Fruit fly (Drosophila melanogaster): ENCODE data around the gene MME1.

Gene MME1

dm6 chr2L:7042150-7042811, 15.0 kb downstream of the MME1 start (continued):
- TF ChIP-seq gce (GFP tag; IDR thresholded peaks at IDR 0.05) (no peak; the same call in 2 of the 3 replicates), pzg (GFP tag; optimal IDR thresholded peaks at IDR 0.05) (peak; percentile 99), trh (GFP tag; optimal IDR thresholded peaks at IDR 0.05) (no peak), CG10431 (GFP tag; optimal IDR thresholded peaks at IDR 0.05) (no peak), Bteb2 (GFP tag; optimal IDR thresholded peaks at IDR 0.05) (no peak), Asciz (GFP tag; optimal IDR thresholded peaks at IDR 0.05) (peak; percentile 22), CG2875 (GFP tag; optimal IDR thresholded peaks at IDR 0.05) (no peak), CG10147 (GFP tag; optimal IDR thresholded peaks at IDR 0.05) (peak; percentile 31), D19B (GFP tag; optimal IDR thresholded peaks at IDR 0.05) (no peak), pan (optimal IDR thresholded peaks at IDR 0.05) (no peak), pan (GFP tag; optimal IDR thresholded peaks at IDR 0.05 in 1 of 2, IDR thresholded peaks at IDR 0.05 in 1 of 2) (peak in 1 of 2 experiments; percentile 23), mam (GFP tag; optimal IDR thresholded peaks at IDR 0.05) (peak; percentile 51), Poxn (GFP tag; IDR thresholded peaks at IDR 0.05) (no peak), Fer2 (tag; optimal IDR thresholded peaks at IDR 0.05) (no peak), fd64A (GFP tag; optimal IDR thresholded peaks at IDR 0.05) (no peak), Gsc (GFP tag; IDR thresholded peaks at IDR 0.05) (no peak), slbo (GFP tag; IDR thresholded peaks at IDR 0.05) (peak; percentile 75), Dek (tag; optimal IDR thresholded peaks at IDR 0.05) (peak; percentile 23), CG33213 (GFP tag; optimal IDR thresholded peaks at IDR 0.05) (peak; percentile 37), E2f1 (GFP tag; IDR thresholded peaks at IDR 0.05) (peak; percentile 6), Mrtf (GFP tag; IDR thresholded peaks at IDR 0.05) (peak; percentile 65; the same call in 2 of the 3 replicates), GATAe (GFP tag; conservative IDR thresholded peaks at IDR 0.05) (no peak), CG10267 (tag; optimal IDR thresholded peaks at IDR 0.05) (peak; percentile 97), CG12659 (GFP tag; optimal IDR thresholded peaks at IDR 0.05) (peak; percentile 93), stwl (tag; optimal IDR thresholded peaks at IDR 0.05) (peak; percentile 86), Taf1 (GFP tag; IDR thresholded peaks at IDR 0.05) (no peak), Dip3 (GFP tag; optimal IDR thresholded peaks at IDR 0.05) (no peak), CG11504 (tag; optimal IDR thresholded peaks at IDR 0.05) (peak; percentile 36), Abd-B (GFP tag; optimal IDR thresholded peaks at IDR 0.05) (no peak), vfl (GFP tag; optimal IDR thresholded peaks at IDR 0.05) (peak; percentile 34), crc (GFP tag; optimal IDR thresholded peaks at IDR 0.05) (no peak), Fer3 (tag; optimal IDR thresholded peaks at IDR 0.05) (no peak), Nf-YB (GFP tag; optimal IDR thresholded peaks at IDR 0.05) (peak; percentile 27), sima (GFP tag; optimal IDR thresholded peaks at IDR 0.05) (no peak), CG17612 (GFP tag; IDR thresholded peaks at IDR 0.05) (no peak), row (GFP tag; IDR thresholded peaks at IDR 0.05) (peak; percentile 70), CG9437 (GFP tag; optimal IDR thresholded peaks at IDR 0.05) (peak; percentile 84), CG2678 (tag; optimal IDR thresholded peaks at IDR 0.05) (peak; percentile 49), CG14667 (GFP tag; IDR thresholded peaks at IDR 0.05) (no peak), C15 (GFP tag; IDR thresholded peaks at IDR 0.05) (no peak), CG18476 (GFP tag; optimal IDR thresholded peaks at IDR 0.05) (peak; percentile 15), scrt (GFP tag; optimal IDR thresholded peaks at IDR 0.05) (peak; percentile 98), Ets97D (GFP tag; optimal IDR thresholded peaks at IDR 0.05) (peak; percentile 96), CG8944 (GFP tag; optimal IDR thresholded peaks at IDR 0.05) (peak; percentile 20), CG1233 (GFP tag; optimal IDR thresholded peaks at IDR 0.05) (peak; percentile 43), Blimp-1 (GFP tag; optimal IDR thresholded peaks at IDR 0.05) (peak; percentile 9), CG7556 (GFP tag; optimal IDR thresholded peaks at IDR 0.05) (peak; percentile 64), crp (GFP tag; optimal IDR thresholded peaks at IDR 0.05) (peak; percentile 99 to 100), gsb (GFP tag; IDR thresholded peaks at IDR 0.05) (peak; percentile 26; the same call in 1 of the 2 replicates), CG11247 (GFP tag; IDR thresholded peaks at IDR 0.05) (peak; percentile 59; the same call in 1 of the 2 replicates)
